Worm (Caenorhabditis elegans): ENCODE measurements around the gene aass-1.

ce11 chrIV:291356-291755, 46.4 kb downstream of the aass-1 start, which contains the start of gene T21D12.7:
- no peak for TF ChIP-seq ztf-1 (GFP tag; conservative IDR thresholded peaks at IDR 0.05)
- TF ChIP-seq zag-1 (tag; optimal IDR thresholded peaks at IDR 0.05): no peak
- TF ChIP-seq unc-39 (tag; optimal IDR thresholded peaks at IDR 0.05): no peak

Measured in whole organism, L2 larva.